Fruit fly (Drosophila melanogaster) S2 (cell line): ENCODE results near the gene CG34241.

Source experiments
- CG8478 ChIP-seq: fragments of >200 bp; optimal IDR thresholded peaks from 2 replicates; lab custom pipeline; 2018
- CTCF ChIP-seq, 2 experiments: fragments of >200 bp; optimal IDR thresholded peaks; 2 replicates each; lab custom pipeline; 2018

DNA sequence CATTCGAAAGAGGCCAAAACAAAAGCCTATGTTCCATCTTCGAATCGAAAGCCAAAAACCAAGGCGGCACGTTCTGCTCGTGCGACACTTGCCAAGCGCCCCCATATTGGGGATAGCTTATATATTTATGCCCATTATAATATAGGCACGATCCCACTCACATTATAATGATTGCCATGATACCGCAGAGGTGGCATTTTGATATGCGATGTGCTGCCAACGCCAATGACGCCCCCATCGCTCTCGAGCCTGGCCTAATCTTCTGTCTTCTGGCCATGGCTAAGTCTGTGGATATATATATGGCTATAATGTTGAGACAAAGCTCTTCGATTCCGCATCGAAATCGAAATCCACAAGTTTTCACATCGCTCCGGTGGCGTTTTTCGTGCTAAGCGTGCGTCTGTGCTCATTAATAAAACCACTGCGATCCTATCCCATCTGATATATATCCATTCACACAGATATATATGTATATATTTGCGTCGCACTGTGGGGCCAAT, 34.9 kb upstream of the CG34241 start:
- TF ChIP-seq CG8478, result no peak
- TF ChIP-seq CTCF (optimal IDR thresholded peaks at IDR 0.05; lab: Kevin White, UChicago), result no peak
